Worm (Caenorhabditis elegans) whole organism, L3 larva: ENCODE results near the gene M163.10.

Experiments
- R02D3.7 ChIP-seq: fragments of 150-350 bp; optimal IDR thresholded peaks from 2 replicates; lab custom pipeline; 2014; ENCODE audit warnings: missing biosample characterization, missing genetic modification characterization
- ZK546.5 ChIP-seq: sonication (generic microtip); optimal IDR thresholded peaks from 2 replicates; lab custom pipeline; 2017; ENCODE audit warnings: missing biosample characterization, missing genetic modification characterization
- aly-2 ChIP-seq: fragments of 150-350 bp; optimal IDR thresholded peaks from 2 replicates; lab custom pipeline; 2014; ENCODE audit warnings: missing biosample characterization, missing genetic modification characterization
- ama-1 ChIP-seq: fragments of 150-350 bp; optimal IDR thresholded peaks from 2 replicates; lab custom pipeline; 2018
- ceh-16 ChIP-seq: sonication (generic microtip); optimal IDR thresholded peaks from 2 replicates; lab custom pipeline; 2017; ENCODE audit warnings: missing biosample characterization, missing genetic modification characterization
- ceh-28 ChIP-seq: fragments of 150-350 bp; optimal IDR thresholded peaks from 2 replicates; lab custom pipeline; 2014; ENCODE audit warnings: missing biosample characterization, missing genetic modification reagents, missing genetic modification characterization
- ceh-82 ChIP-seq: fragments of 150-350 bp; optimal IDR thresholded peaks from 2 replicates; lab custom pipeline; 2014; ENCODE audit warnings: missing biosample characterization, missing genetic modification characterization
- ceh-9 ChIP-seq: sonication (generic microtip); optimal IDR thresholded peaks from 2 replicates; lab custom pipeline; 2018; ENCODE audit warnings: missing biosample characterization, missing genetic modification characterization
- daf-12 ChIP-seq: fragments of 150-350 bp; optimal IDR thresholded peaks from 2 replicates; lab custom pipeline; 2014; ENCODE audit warnings: missing biosample characterization, missing genetic modification reagents, missing genetic modification characterization
- egl-27 ChIP-seq: sonication (generic microtip); optimal IDR thresholded peaks from 4 replicates; lab custom pipeline; 2017; ENCODE audit warnings: missing biosample characterization, missing genetic modification reagents, missing genetic modification characterization
- egl-5 ChIP-seq: fragments of 150-350 bp; optimal IDR thresholded peaks from 2 replicates; lab custom pipeline; 2017; ENCODE audit warnings: missing biosample characterization, missing genetic modification reagents, missing genetic modification characterization, inconsistent platforms
- elt-1 ChIP-seq: fragments of 150-350 bp; optimal IDR thresholded peaks from 2 replicates; lab custom pipeline; 2014; ENCODE audit warnings: missing biosample characterization, missing genetic modification characterization
- elt-2 ChIP-seq: sonication (generic microtip); optimal IDR thresholded peaks from 2 replicates; lab custom pipeline; 2016; ENCODE audit warnings: missing genetic modification reagents, mild to moderate bottlenecking, missing genetic modification characterization, missing compliant biosample characterization
- elt-3 ChIP-seq, 3 experiments: fragments of 150-350 bp in 1 of 3; sonication (generic microtip) in 2 of 3; optimal IDR thresholded peaks; 2 replicates in 2 of 3; 4 replicates in 1 of 3; lab custom pipeline; 2014 to 2017; ENCODE audit warnings: missing biosample characterization in 3 of 3, missing genetic modification characterization in 3 of 3
- eor-1 ChIP-seq, 2 experiments: fragments of 150-350 bp; optimal IDR thresholded peaks; 2 replicates each; lab custom pipeline; 2014 to 2018; ENCODE audit warnings: missing biosample characterization in 2 of 2, missing genetic modification characterization in 2 of 2
- fkh-10 ChIP-seq: sonication (generic microtip); optimal IDR thresholded peaks from 2 replicates; lab custom pipeline; 2017; ENCODE audit warnings: missing biosample characterization, missing genetic modification reagents, missing genetic modification characterization
- fkh-2 ChIP-seq: fragments of 150-350 bp; optimal IDR thresholded peaks from 2 replicates; lab custom pipeline; 2014; ENCODE audit warnings: missing biosample characterization, missing genetic modification reagents, missing genetic modification characterization
- fos-1 ChIP-seq: fragments of 150-350 bp; optimal IDR thresholded peaks from 2 replicates; lab custom pipeline; 2014; ENCODE audit warnings: missing biosample characterization, missing genetic modification characterization
- hmg-11 ChIP-seq: sonication (generic microtip); optimal IDR thresholded peaks from 2 replicates; lab custom pipeline; 2016; ENCODE audit warnings: missing genetic modification characterization, missing compliant biosample characterization
- jun-1 ChIP-seq: fragments of 150-350 bp; optimal IDR thresholded peaks from 2 replicates; lab custom pipeline; 2014; ENCODE audit warnings: missing biosample characterization, missing genetic modification reagents, missing genetic modification characterization
- lin-15B ChIP-seq: fragments of 150-350 bp; optimal IDR thresholded peaks from 2 replicates; lab custom pipeline; 2014; ENCODE audit warnings: missing biosample characterization, missing genetic modification characterization
- lin-39 ChIP-seq: fragments of 150-350 bp; optimal IDR thresholded peaks from 2 replicates; lab custom pipeline; 2018; ENCODE audit warnings: missing biosample characterization, missing genetic modification reagents, missing genetic modification characterization
- lsy-12 ChIP-seq: sonication (generic microtip); optimal IDR thresholded peaks from 2 replicates; lab custom pipeline; 2016; ENCODE audit warnings: mild to moderate bottlenecking, missing genetic modification characterization, missing compliant biosample characterization
- mdl-1 ChIP-seq: fragments of 150-350 bp; optimal IDR thresholded peaks from 2 replicates; lab custom pipeline; 2014; ENCODE audit warnings: missing biosample characterization, missing genetic modification characterization
- mml-1 ChIP-seq: fragments of 150-350 bp; sonication (generic microtip); optimal IDR thresholded peaks from 3 replicates; lab custom pipeline; 2014; ENCODE audit warnings: missing biosample characterization, missing genetic modification characterization
- nfya-1 ChIP-seq: sonication (generic microtip); optimal IDR thresholded peaks from 2 replicates; lab custom pipeline; 2017; ENCODE audit warnings: missing genetic modification characterization, mild to moderate bottlenecking, missing compliant biosample characterization, antibody characterized with exemption, moderate library complexity; ENCODE audit not compliant: insufficient read depth
- nhr-11 ChIP-seq: fragments of 150-350 bp; optimal IDR thresholded peaks from 2 replicates; lab custom pipeline; 2014; ENCODE audit warnings: missing biosample characterization, missing genetic modification characterization
- nhr-12 ChIP-seq: fragments of 150-350 bp; optimal IDR thresholded peaks from 2 replicates; lab custom pipeline; 2014; ENCODE audit warnings: missing biosample characterization, missing genetic modification characterization
- nhr-23 ChIP-seq: fragments of 150-350 bp; optimal IDR thresholded peaks from 2 replicates; lab custom pipeline; 2014; ENCODE audit warnings: missing biosample characterization, missing genetic modification reagents, missing genetic modification characterization
- nhr-237 ChIP-seq: fragments of 150-350 bp; optimal IDR thresholded peaks from 2 replicates; lab custom pipeline; 2014; ENCODE audit warnings: missing biosample characterization, missing genetic modification characterization
- nhr-25 ChIP-seq: sonication (generic microtip); optimal IDR thresholded peaks from 2 replicates; lab custom pipeline; 2017; ENCODE audit warnings: missing biosample characterization, missing genetic modification characterization
- nhr-28 ChIP-seq: fragments of 150-350 bp; optimal IDR thresholded peaks from 2 replicates; lab custom pipeline; 2014; ENCODE audit warnings: missing biosample characterization, missing genetic modification characterization
- nhr-43 ChIP-seq: sonication (generic microtip); optimal IDR thresholded peaks from 2 replicates; lab custom pipeline; 2016; ENCODE audit warnings: mild to moderate bottlenecking, missing genetic modification characterization, missing compliant biosample characterization; ENCODE audit not compliant: poor library complexity, severe bottlenecking
- nhr-67 ChIP-seq: fragments of 150-350 bp; optimal IDR thresholded peaks from 2 replicates; lab custom pipeline; 2014; ENCODE audit warnings: missing biosample characterization, missing genetic modification characterization
- nhr-76 ChIP-seq: fragments of 150-350 bp; sonication (generic microtip); optimal IDR thresholded peaks from 5 replicates; lab custom pipeline; 2014; ENCODE audit warnings: missing biosample characterization, missing genetic modification characterization
- nhr-77 ChIP-seq: fragments of 150-350 bp; optimal IDR thresholded peaks from 2 replicates; lab custom pipeline; 2014; ENCODE audit warnings: missing biosample characterization, missing genetic modification characterization
- pha-4 ChIP-seq: fragments of 150-350 bp; optimal IDR thresholded peaks from 2 replicates; lab custom pipeline; 2014; ENCODE audit warnings: missing biosample characterization, missing genetic modification reagents, missing genetic modification characterization
- pqm-1 ChIP-seq: fragments of 150-350 bp; optimal IDR thresholded peaks from 2 replicates; lab custom pipeline; 2017; ENCODE audit warnings: missing biosample characterization, missing genetic modification characterization, inconsistent platforms
- sea-2 ChIP-seq: fragments of 150-350 bp; sonication (generic microtip); optimal IDR thresholded peaks from 4 replicates; lab custom pipeline; 2014; ENCODE audit warnings: missing biosample characterization, missing genetic modification reagents, missing genetic modification characterization
- skn-1 ChIP-seq: fragments of 150-350 bp; optimal IDR thresholded peaks from 2 replicates; lab custom pipeline; 2014; ENCODE audit warnings: missing biosample characterization, missing genetic modification characterization
- snpc-4 ChIP-seq: fragments of 150-350 bp; optimal IDR thresholded peaks from 2 replicates; lab custom pipeline; 2014; ENCODE audit warnings: missing biosample characterization, missing genetic modification characterization
- tbx-2 ChIP-seq: sonication (generic microtip); optimal IDR thresholded peaks from 2 replicates; lab custom pipeline; 2016; ENCODE audit warnings: mild to moderate bottlenecking, missing genetic modification characterization, missing compliant biosample characterization
- unc-39 ChIP-seq: sonication (generic microtip); optimal IDR thresholded peaks from 4 replicates; lab custom pipeline; 2017; ENCODE audit warnings: missing biosample characterization, missing genetic modification characterization
- unc-62 ChIP-seq: fragments of 150-350 bp; sonication (generic microtip); optimal IDR thresholded peaks from 4 replicates; lab custom pipeline; 2014; ENCODE audit warnings: missing biosample characterization, missing genetic modification reagents, missing genetic modification characterization
- zag-1 ChIP-seq: fragments of 150-350 bp; optimal IDR thresholded peaks from 2 replicates; lab custom pipeline; 2014; ENCODE audit warnings: missing biosample characterization, missing genetic modification characterization
- ztf-11 ChIP-seq: fragments of 150-350 bp; optimal IDR thresholded peaks from 2 replicates; lab custom pipeline; 2014; ENCODE audit warnings: missing biosample characterization, missing genetic modification characterization
- ztf-4 ChIP-seq: fragments of 150-350 bp; optimal IDR thresholded peaks from 2 replicates; lab custom pipeline; 2014; ENCODE audit warnings: missing biosample characterization, missing genetic modification characterization

Gene M163.10

ce11 chrX:14480248-14480647 is 9.5 kb downstream of the M163.10 start, which contains the start of gene gfi-3:
Gene gfi-3, plus strand, starts transcription at chrX:14480572.
- TF ChIP-seq mdl-1 (tag; lab: Kevin White, UChicago) (no peak), fkh-10 (GFP tag; lab: Kevin White, UChicago) (no peak), nhr-28 (tag; lab: Kevin White, UChicago) (no peak), nhr-43 (tag; lab: Kevin White, UChicago) (peak; percentile 75), nhr-237 (no peak), nfya-1 (peak; percentile 80), ceh-82 (tag; lab: Kevin White, UChicago) (peak; percentile 13), egl-5 (tag; lab: Kevin White, UChicago) (no peak), jun-1 (peak; percentile 53), ceh-16 (tag; lab: Kevin White, UChicago) (no peak), nhr-12 (tag; lab: Kevin White, UChicago) (no peak), elt-3 (tag; optimal IDR thresholded peaks at IDR 0.05; lab: Kevin White, UChicago) (no peak), skn-1 (tag; lab: Kevin White, UChicago) (peak; percentile 55), nhr-77 (no peak), sea-2 (GFP tag; lab: Kevin White, UChicago) (no peak), daf-12 (tag; lab: Kevin White, UChicago) (no peak), nhr-25 (tag; lab: Kevin White, UChicago) (peak; percentile 83), aly-2 (tag; lab: Kevin White, UChicago) (no peak), pqm-1 (tag; lab: Kevin White, UChicago) (no peak), unc-39 (tag; lab: Kevin White, UChicago) (no peak), hmg-11 (tag; lab: Kevin White, UChicago) (peak; percentile 74), lin-39 (tag; lab: Kevin White, UChicago) (peak; percentile 90), ZK546.5 (tag; lab: Kevin White, UChicago) (no peak), nhr-67 (tag; lab: Kevin White, UChicago) (no peak), R02D3.7 (tag; lab: Kevin White, UChicago) (peak; percentile 51), ceh-9 (tag; lab: Kevin White, UChicago) (no peak), egl-27 (tag; lab: Kevin White, UChicago) (no peak), nhr-23 (tag; lab: Kevin White, UChicago) (peak; percentile 86), ztf-4 (tag; lab: Kevin White, UChicago) (no peak), unc-62 (GFP tag; lab: Kevin White, UChicago) (no peak), tbx-2 (tag; lab: Kevin White, UChicago) (peak; percentile 57), fkh-2 (tag; lab: Kevin White, UChicago) (no peak), ceh-28 (tag; lab: Kevin White, UChicago) (peak; percentile 70), elt-1 (tag; lab: Kevin White, UChicago) (peak; percentile 17), nhr-11 (peak; percentile 40), lsy-12 (tag; lab: Kevin White, UChicago) (no peak), lin-15B (tag; lab: Kevin White, UChicago) (peak; percentile 51), mml-1 (tag; lab: Kevin White, UChicago) (no peak), nhr-76 (tag; lab: Kevin White, UChicago) (no peak), eor-1 (tag; optimal IDR thresholded peaks at IDR 0.05; lab: Kevin White, UChicago) (no peak), ama-1 (lab: Kevin White, UChicago) (no peak), fos-1 (tag; lab: Kevin White, UChicago) (no peak), ztf-11 (tag; lab: Kevin White, UChicago) (no peak), elt-2 (tag; lab: Kevin White, UChicago) (peak; percentile 61), zag-1 (tag; lab: Kevin White, UChicago) (no peak), pha-4 (tag; lab: Kevin White, UChicago) (peak; percentile 85), snpc-4 (tag; lab: Kevin White, UChicago) (peak; percentile 93)
